Fruit fly (Drosophila melanogaster) whole organism, embryonic: ENCODE results near the gene FipoQ.

ENCODE experiments used
- B-H1 ChIP-seq: fragments of 200-800 bp; sonication (Bioruptor generic); IDR thresholded peaks from 3 replicates; pipeline ENCODE4 v1.3.6; 2022; ENCODE audit warnings: missing biosample characterization, missing genetic modification characterization
- CG10209 ChIP-seq: fragments of 200-800 bp; sonication (Bioruptor generic); optimal IDR thresholded peaks from 3 replicates; lab custom pipeline; 2017; ENCODE audit warnings: missing biosample characterization, mild to moderate bottlenecking, missing genetic modification characterization, missing genetic modification reagents
- CG10462 ChIP-seq: fragments of 200-800 bp; sonication (Bioruptor generic); optimal IDR thresholded peaks from 2 replicates; lab custom pipeline; 2016; ENCODE audit warnings: missing biosample characterization, missing genetic modification characterization
- CG11398 ChIP-seq: fragments of 200-800 bp; sonication (Bioruptor generic); optimal IDR thresholded peaks from 2 replicates; lab custom pipeline; 2016; ENCODE audit warnings: missing biosample characterization, missing genetic modification characterization
- CG11696 ChIP-seq: fragments of 200-800 bp; sonication (Bioruptor generic); IDR thresholded peaks from 2 replicates; pipeline ENCODE4 v1.3.6; 2022; ENCODE audit warnings: missing biosample characterization, missing genetic modification characterization
- CG14965 ChIP-seq: fragments of 200-800 bp; sonication (Bioruptor generic); optimal IDR thresholded peaks from 2 replicates; lab custom pipeline; 2016; ENCODE audit warnings: missing biosample characterization, missing genetic modification characterization, borderline replicate concordance
- CG18476 ChIP-seq: fragments of 200-800 bp; sonication (Bioruptor generic); optimal IDR thresholded peaks from 2 replicates; lab custom pipeline; 2016; ENCODE audit warnings: missing biosample characterization, mild to moderate bottlenecking, missing genetic modification characterization
- CG2116 ChIP-seq: fragments of 200-800 bp; sonication (Bioruptor generic); optimal IDR thresholded peaks from 3 replicates; lab custom pipeline; 2018; ENCODE audit warnings: missing biosample characterization, mild to moderate bottlenecking, missing genetic modification characterization
- CG2712 ChIP-seq: fragments of 200-800 bp; optimal IDR thresholded peaks from 3 replicates; lab custom pipeline; 2019; ENCODE audit warnings: missing biosample characterization, mild to moderate bottlenecking, missing genetic modification characterization, moderate library complexity
- CG2889 ChIP-seq: fragments of 200-800 bp; sonication (Bioruptor generic); IDR thresholded peaks from 3 replicates; pipeline ENCODE4 v1.3.6; 2022; ENCODE audit warnings: missing biosample characterization, missing genetic modification characterization
- CG33557 ChIP-seq: fragments of 200-800 bp; sonication (Bioruptor generic); optimal IDR thresholded peaks from 2 replicates; lab custom pipeline; 2019; ENCODE audit warnings: missing biosample characterization, mild to moderate bottlenecking, missing genetic modification characterization, moderate library complexity
- CG34376 ChIP-seq: fragments of 200-800 bp; sonication (Bioruptor generic); optimal IDR thresholded peaks from 2 replicates; lab custom pipeline; 2018; ENCODE audit warnings: missing biosample characterization, mild to moderate bottlenecking, missing genetic modification characterization
- CG4424 ChIP-seq: fragments of 200-800 bp; sonication (Bioruptor generic); optimal IDR thresholded peaks from 3 replicates; lab custom pipeline; 2016; ENCODE audit warnings: missing biosample characterization, missing genetic modification characterization
- CG4820 ChIP-seq: fragments of 200-800 bp; sonication (Bioruptor generic); optimal IDR thresholded peaks from 3 replicates; lab custom pipeline; 2016; ENCODE audit warnings: missing biosample characterization, missing genetic modification characterization
- CG6689 ChIP-seq: fragments of 200-800 bp; sonication (Bioruptor generic); IDR thresholded peaks from 2 replicates; pipeline ENCODE4 v1.3.6; 2022; ENCODE audit warnings: missing biosample characterization, missing genetic modification characterization
- CG6813 ChIP-seq: fragments of 200-800 bp; sonication (Bioruptor generic); optimal IDR thresholded peaks from 2 replicates; lab custom pipeline; 2017; ENCODE audit warnings: missing biosample characterization, missing genetic modification characterization, mild to moderate bottlenecking, moderate library complexity, missing genetic modification reagents
- CG7839 ChIP-seq: fragments of 200-800 bp; sonication (Bioruptor generic); optimal IDR thresholded peaks from 3 replicates; lab custom pipeline; 2018; ENCODE audit warnings: missing biosample characterization, mild to moderate bottlenecking, missing genetic modification characterization, moderate library complexity
- CG7987 ChIP-seq: fragments of 200-800 bp; sonication (Bioruptor generic); optimal IDR thresholded peaks from 2 replicates; lab custom pipeline; 2018; ENCODE audit warnings: missing biosample characterization, mild to moderate bottlenecking, missing genetic modification characterization, moderate library complexity
- D19A ChIP-seq: fragments of 200-800 bp; optimal IDR thresholded peaks from 3 replicates; lab custom pipeline; 2019; ENCODE audit warnings: missing biosample characterization, mild to moderate bottlenecking, missing genetic modification characterization, moderate library complexity
- Doc3 ChIP-seq: fragments of 200-800 bp; sonication (Bioruptor generic); IDR thresholded peaks from 3 replicates; pipeline ENCODE4 v1.3.6; 2022; ENCODE audit warnings: missing biosample characterization, missing genetic modification characterization; ENCODE audit not compliant: partially characterized antibody
- Ets97D ChIP-seq: fragments of 200-800 bp; sonication (Bioruptor generic); optimal IDR thresholded peaks from 3 replicates; lab custom pipeline; 2016; ENCODE audit warnings: missing biosample characterization, missing genetic modification characterization
- Gsc ChIP-seq: fragments of 200-800 bp; sonication (Bioruptor generic); IDR thresholded peaks from 2 replicates; pipeline ENCODE4 v1.3.6; 2022; ENCODE audit warnings: missing biosample characterization, missing genetic modification characterization
- Gug ChIP-seq: fragments of 200-800 bp; sonication (Bioruptor generic); IDR thresholded peaks from 4 replicates; pipeline ENCODE4 v1.3.6; 2022; ENCODE audit warnings: missing biosample characterization, missing genetic modification characterization
- Hmr ChIP-seq: fragments of 200-800 bp; sonication (Bioruptor generic); optimal IDR thresholded peaks from 3 replicates; lab custom pipeline; 2017; ENCODE audit warnings: mild to moderate bottlenecking, missing biosample characterization, missing genetic modification reagents, missing genetic modification characterization
- Hr51 ChIP-seq, 2 experiments: fragments of 200-800 bp; sonication (Bioruptor generic); optimal IDR thresholded peaks; 2 replicates in 1 of 2; 3 replicates in 1 of 2; lab custom pipeline; 2016 to 2018; ENCODE audit warnings: missing biosample characterization in 2 of 2, missing genetic modification characterization in 2 of 2, mild to moderate bottlenecking in 1 of 2, moderate library complexity in 1 of 2
- MTF-1 ChIP-seq: fragments of 200-800 bp; sonication (Bioruptor generic); optimal IDR thresholded peaks from 2 replicates; lab custom pipeline; 2018; ENCODE audit warnings: missing biosample characterization, mild to moderate bottlenecking, missing genetic modification characterization, borderline replicate concordance
- NC2β ChIP-seq: fragments of 200-800 bp; sonication (Bioruptor generic); optimal IDR thresholded peaks from 2 replicates; lab custom pipeline; 2016; ENCODE audit warnings: missing biosample characterization, missing genetic modification characterization
- Nf-YC ChIP-seq: fragments of 200-800 bp; optimal IDR thresholded peaks from 3 replicates; lab custom pipeline; 2019; ENCODE audit warnings: missing biosample characterization, mild to moderate bottlenecking, missing genetic modification characterization, moderate library complexity
- Ravus ChIP-seq: fragments of 200-800 bp; sonication (Bioruptor generic); IDR thresholded peaks from 2 replicates; pipeline ENCODE4 v1.3.6; 2022; ENCODE audit warnings: missing biosample characterization, missing genetic modification characterization
- Ssrp ChIP-seq: fragments of 200-800 bp; sonication (Bioruptor generic); optimal IDR thresholded peaks from 2 replicates; lab custom pipeline; 2018; ENCODE audit warnings: missing biosample characterization, mild to moderate bottlenecking, missing genetic modification characterization, moderate library complexity
- Vsx1 ChIP-seq: fragments of 200-800 bp; sonication (Bioruptor generic); optimal IDR thresholded peaks from 2 replicates; lab custom pipeline; 2017; ENCODE audit warnings: missing biosample characterization, mild to moderate bottlenecking, missing genetic modification characterization, missing genetic modification reagents
- ara ChIP-seq: fragments of 200-800 bp; sonication (Bioruptor generic); IDR thresholded peaks from 2 replicates; pipeline ENCODE4 v1.3.6; 2022; ENCODE audit warnings: missing biosample characterization, missing genetic modification characterization
- cwo ChIP-seq: fragments of 200-800 bp; sonication (Bioruptor generic); optimal IDR thresholded peaks from 3 replicates; lab custom pipeline; 2017; ENCODE audit warnings: missing biosample characterization, missing genetic modification characterization, mild to moderate bottlenecking, moderate library complexity, missing genetic modification reagents
- fd64A ChIP-seq: fragments of 200-800 bp; sonication (Bioruptor generic); optimal IDR thresholded peaks from 3 replicates; lab custom pipeline; 2018; ENCODE audit warnings: missing biosample characterization, mild to moderate bottlenecking, missing genetic modification characterization
- ftz-f1 ChIP-seq: fragments of 200-800 bp; sonication (Bioruptor generic); optimal IDR thresholded peaks from 2 replicates; lab custom pipeline; 2016; ENCODE audit warnings: missing biosample characterization, missing genetic modification characterization
- grn ChIP-seq: fragments of 200-800 bp; sonication (Bioruptor generic); optimal IDR thresholded peaks from 3 replicates; lab custom pipeline; 2017; ENCODE audit warnings: missing biosample characterization, missing genetic modification characterization
- gro ChIP-seq: fragments of 200-800 bp; sonication (Bioruptor generic); optimal IDR thresholded peaks from 2 replicates; lab custom pipeline; 2016; ENCODE audit warnings: missing biosample characterization, missing genetic modification characterization
- gsb ChIP-seq: fragments of 200-800 bp; sonication (Bioruptor generic); IDR thresholded peaks from 2 replicates; pipeline ENCODE4 v1.3.6; 2022; ENCODE audit warnings: missing biosample characterization, missing genetic modification characterization
- gt ChIP-seq: fragments of 200-800 bp; sonication (Bioruptor generic); IDR thresholded peaks from 2 replicates; pipeline ENCODE4 v1.3.6; 2022; ENCODE audit warnings: missing biosample characterization, missing genetic modification characterization
- hbn ChIP-seq: fragments of 200-800 bp; sonication (Bioruptor generic); IDR thresholded peaks from 2 replicates; pipeline ENCODE4 v1.3.6; 2022; ENCODE audit warnings: missing biosample characterization, missing genetic modification characterization; ENCODE audit not compliant: partially characterized antibody
- hth ChIP-seq: fragments of >200 bp; optimal IDR thresholded peaks from 2 replicates; lab custom pipeline; 2017; ENCODE audit warnings: inconsistent platforms
- jing ChIP-seq: fragments of 200-800 bp; sonication (Bioruptor generic); optimal IDR thresholded peaks from 2 replicates; lab custom pipeline; 2018; ENCODE audit warnings: missing biosample characterization, mild to moderate bottlenecking, missing genetic modification characterization
- lab ChIP-seq: fragments of 200-800 bp; sonication (Bioruptor generic); optimal IDR thresholded peaks from 3 replicates; lab custom pipeline; 2017; ENCODE audit warnings: missing biosample characterization, missing genetic modification characterization, mild to moderate bottlenecking, moderate library complexity, missing genetic modification reagents
- pb ChIP-seq: fragments of 200-800 bp; sonication (Bioruptor generic); optimal IDR thresholded peaks from 3 replicates; lab custom pipeline; 2016; ENCODE audit warnings: missing biosample characterization, missing genetic modification characterization
- pros ChIP-seq: fragments of 200-800 bp; sonication (Bioruptor generic); optimal IDR thresholded peaks from 3 replicates; lab custom pipeline; 2019; ENCODE audit warnings: missing biosample characterization, mild to moderate bottlenecking, missing genetic modification characterization, moderate library complexity
- schlank ChIP-seq: fragments of 200-800 bp; sonication (Bioruptor generic); optimal IDR thresholded peaks from 2 replicates; lab custom pipeline; 2018; ENCODE audit warnings: missing biosample characterization, mild to moderate bottlenecking, missing genetic modification characterization
- sens ChIP-seq: fragments of 200-800 bp; sonication (Bioruptor generic); peaks from one replicate; lab custom pipeline; 2016; ENCODE audit warnings: missing biosample characterization, missing genetic modification characterization
- sisA ChIP-seq: fragments of 200-800 bp; sonication (Bioruptor generic); IDR thresholded peaks from 2 replicates; pipeline ENCODE4 v1.3.6; 2022; ENCODE audit warnings: missing biosample characterization, missing genetic modification characterization
- tin ChIP-seq: fragments of 200-800 bp; sonication (Bioruptor generic); optimal IDR thresholded peaks from 3 replicates; lab custom pipeline; 2016; ENCODE audit warnings: missing biosample characterization, missing genetic modification characterization
- twi ChIP-seq: fragments of 200-800 bp; optimal IDR thresholded peaks from 2 replicates; lab custom pipeline; 2019; ENCODE audit warnings: missing biosample characterization, mild to moderate bottlenecking, missing genetic modification characterization, moderate library complexity
- unpg ChIP-seq: fragments of 200-800 bp; sonication (Bioruptor generic); optimal IDR thresholded peaks from 3 replicates; lab custom pipeline; 2018; ENCODE audit warnings: missing biosample characterization, mild to moderate bottlenecking, missing genetic modification characterization, moderate library complexity

FipoQ gene

DNA sequence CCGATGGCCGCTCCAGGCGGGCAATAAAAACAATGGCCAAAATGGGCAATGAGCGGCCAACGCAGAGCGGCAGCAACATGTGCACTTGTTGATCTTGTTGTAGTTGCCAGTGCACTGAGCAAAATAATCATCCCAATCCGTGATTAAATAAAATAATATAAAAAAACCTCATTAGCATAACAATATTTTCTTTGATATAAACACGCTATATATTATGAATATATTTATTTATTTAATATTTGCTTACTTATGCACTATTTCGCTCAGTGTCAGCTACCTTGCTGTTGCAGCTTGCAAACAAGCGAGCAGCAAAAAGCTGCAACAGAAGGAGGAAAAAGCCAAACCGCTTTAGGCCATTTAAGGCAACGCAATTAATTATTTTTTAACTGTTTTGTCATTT, 24.8 kb downstream of the FipoQ start (continued):
- TF ChIP-seq tin (no peak), MTF-1 (GFP tag; lab: Kevin White, UChicago) (no peak), Doc3 (no peak), schlank (tag; lab: Kevin White, UChicago) (no peak), pros (GFP tag; lab: Kevin White, UChicago) (no peak), CG6689 (peak; percentile 58), ftz-f1 (GFP tag; lab: Kevin White, UChicago) (no peak), NC2β (GFP tag; lab: Kevin White, UChicago) (no peak), CG34376 (GFP tag; lab: Kevin White, UChicago) (no peak), CG4424 (GFP tag; lab: Kevin White, UChicago) (peak; percentile 31), Hmr (GFP tag; lab: Kevin White, UChicago) (no peak), Ssrp (peak; percentile 34), fd64A (no peak), CG10462 (GFP tag; lab: Kevin White, UChicago) (no peak), twi (tag; lab: Kevin White, UChicago) (no peak), CG33557 (GFP tag; lab: Kevin White, UChicago) (no peak), CG7839 (tag; lab: Kevin White, UChicago) (peak; percentile 38), Gug (GFP tag; lab: Robert Waterston, UW) (no peak), CG6813 (GFP tag; lab: Kevin White, UChicago) (no peak), hth (no peak), CG4820 (GFP tag; lab: Kevin White, UChicago) (peak; percentile 3), jing (GFP tag; lab: Kevin White, UChicago) (no peak), sens (peak; percentile 56), Ravus (no peak), Vsx1 (no peak), CG2889 (GFP tag; lab: Robert Waterston, UW) (no peak), hbn (no peak), CG7987 (GFP tag; lab: Kevin White, UChicago) (no peak), cwo (GFP tag; lab: Kevin White, UChicago) (no peak), CG2116 (GFP tag; lab: Kevin White, UChicago) (no peak), CG14965 (GFP tag; lab: Kevin White, UChicago) (no peak), CG11398 (GFP tag; lab: Kevin White, UChicago) (no peak), gt (GFP tag; lab: Robert Waterston, UW) (0 out of 2 replicates have a peak, but pooled peaks have one; percentile 17), unpg (GFP tag; lab: Kevin White, UChicago) (peak; percentile 54), pb (no peak), D19A (tag; lab: Kevin White, UChicago) (peak; percentile 15), CG2712 (peak; percentile 65), ara (GFP tag; lab: Robert Waterston, UW) (0 out of 2 replicates have a peak, but pooled peaks have one; percentile 28), Nf-YC (tag; lab: Kevin White, UChicago) (no peak), CG11696 (peak; percentile 26; the same call in 1 of the 2 replicates), grn (no peak), Hr51 (GFP tag; optimal IDR thresholded peaks at IDR 0.05; lab: Kevin White, UChicago) (peak in 1 of 2 experiments; percentile 53), Ets97D (no peak), CG10209 (peak; percentile 27), gsb (GFP tag; lab: Robert Waterston, UW) (no peak), B-H1 (GFP tag; lab: Robert Waterston, UW) (0 out of 3 replicates have a peak, but pooled peaks have one; percentile 17), Gsc (GFP tag; lab: Robert Waterston, UW) (no peak), sisA (GFP tag; lab: Robert Waterston, UW) (no peak), CG18476 (GFP tag; lab: Kevin White, UChicago) (no peak), lab (GFP tag; lab: Kevin White, UChicago) (no peak), gro (no peak)
